Fruit fly (Drosophila melanogaster) whole organism: ENCODE data around the gene Cpr65Ea.

Source experiments
- CG8478 ChIP-seq: fragments of >200 bp; optimal IDR thresholded peaks from 2 replicates; lab custom pipeline; 2018; ENCODE audit warnings: inconsistent platforms
- Dll ChIP-seq: fragments of >200 bp; optimal IDR thresholded peaks from 2 replicates; lab custom pipeline; 2017
- EcR ChIP-seq, 2 experiments: fragments of >200 bp; optimal IDR thresholded peaks; 2 replicates each; lab custom pipeline; 2017; ENCODE audit warnings: missing biosample characterization in 2 of 2, missing genetic modification characterization in 2 of 2, missing genetic modification reagents in 2 of 2
- pan ChIP-seq: fragments of >200 bp; optimal IDR thresholded peaks from 2 replicates; lab custom pipeline; 2017
- psq ChIP-seq: fragments of >200 bp; optimal IDR thresholded peaks from 2 replicates; lab custom pipeline; 2017
- usp ChIP-seq: fragments of >200 bp; optimal IDR thresholded peaks from 2 replicates; lab custom pipeline; 2017; ENCODE audit warnings: missing biosample characterization, missing genetic modification characterization, mixed read lengths

Cpr65Ea gene

DNA sequence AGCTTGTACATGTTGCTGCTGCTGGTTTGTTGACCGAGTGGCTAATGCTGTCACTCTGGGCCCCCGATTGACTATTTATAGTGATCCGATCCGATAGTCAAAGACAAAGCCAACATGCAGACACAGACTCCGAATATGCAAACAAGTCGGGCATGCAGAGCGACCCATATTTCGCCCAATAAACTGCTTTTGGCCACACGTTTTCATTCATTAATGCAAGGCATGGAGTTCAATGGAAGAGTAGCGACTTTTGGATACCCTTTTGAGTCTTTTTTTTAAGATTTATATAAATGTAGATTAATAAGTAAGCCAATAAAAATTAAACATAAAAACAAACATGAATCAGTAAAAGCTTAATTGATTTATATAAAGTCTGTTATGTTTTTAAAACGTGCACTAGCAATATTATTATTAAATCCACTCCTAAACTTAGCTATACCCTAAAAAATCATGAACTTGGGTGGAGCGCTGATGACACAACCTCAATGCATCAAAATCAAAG, at the start of gene Cpr65Ea:
Gene Cpr65Ea (minus strand): TSS at position 51 of the 502 bp plus-strand sequence.
- no peak for TF ChIP-seq psq (lab: Kevin White, UChicago)
- TF ChIP-seq CG8478 (lab: Kevin White, UChicago) = no peak
- TF ChIP-seq Dll = no peak
- no peak for TF ChIP-seq usp (GFP tag; lab: Kevin White, UChicago)
- no peak for TF ChIP-seq EcR (GFP tag; optimal IDR thresholded peaks at IDR 0.05; lab: Kevin White, UChicago)
- TF ChIP-seq pan = no peak

DNA sequence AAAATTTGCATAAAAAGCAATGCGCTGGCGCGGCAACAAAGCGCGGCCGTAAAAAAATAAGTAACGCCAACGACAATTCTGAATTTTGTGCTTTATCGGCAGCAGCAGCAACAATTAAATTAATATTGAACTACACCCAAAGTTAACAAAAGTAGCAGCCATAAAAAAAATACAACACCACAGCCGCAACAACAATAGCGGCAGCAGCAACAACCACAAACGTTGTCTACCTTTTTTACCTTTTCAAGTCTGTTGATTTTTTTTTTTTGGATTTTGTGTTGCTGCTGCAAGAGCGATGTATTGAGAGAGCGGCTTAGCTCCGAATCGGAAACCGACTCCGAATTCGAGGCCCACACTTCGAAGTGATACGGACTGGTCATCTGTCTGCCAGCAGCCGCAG, 48.4 kb upstream of the Cpr65Ea start:
- TF ChIP-seq Dll = no peak
- TF ChIP-seq pan = no peak
- TF ChIP-seq CG8478 (lab: Kevin White, UChicago) = no peak
- no peak for TF ChIP-seq usp (GFP tag; lab: Kevin White, UChicago)
- no peak for TF ChIP-seq psq (lab: Kevin White, UChicago)
- TF ChIP-seq EcR (GFP tag; optimal IDR thresholded peaks at IDR 0.05; lab: Kevin White, UChicago) = no peak

DNA sequence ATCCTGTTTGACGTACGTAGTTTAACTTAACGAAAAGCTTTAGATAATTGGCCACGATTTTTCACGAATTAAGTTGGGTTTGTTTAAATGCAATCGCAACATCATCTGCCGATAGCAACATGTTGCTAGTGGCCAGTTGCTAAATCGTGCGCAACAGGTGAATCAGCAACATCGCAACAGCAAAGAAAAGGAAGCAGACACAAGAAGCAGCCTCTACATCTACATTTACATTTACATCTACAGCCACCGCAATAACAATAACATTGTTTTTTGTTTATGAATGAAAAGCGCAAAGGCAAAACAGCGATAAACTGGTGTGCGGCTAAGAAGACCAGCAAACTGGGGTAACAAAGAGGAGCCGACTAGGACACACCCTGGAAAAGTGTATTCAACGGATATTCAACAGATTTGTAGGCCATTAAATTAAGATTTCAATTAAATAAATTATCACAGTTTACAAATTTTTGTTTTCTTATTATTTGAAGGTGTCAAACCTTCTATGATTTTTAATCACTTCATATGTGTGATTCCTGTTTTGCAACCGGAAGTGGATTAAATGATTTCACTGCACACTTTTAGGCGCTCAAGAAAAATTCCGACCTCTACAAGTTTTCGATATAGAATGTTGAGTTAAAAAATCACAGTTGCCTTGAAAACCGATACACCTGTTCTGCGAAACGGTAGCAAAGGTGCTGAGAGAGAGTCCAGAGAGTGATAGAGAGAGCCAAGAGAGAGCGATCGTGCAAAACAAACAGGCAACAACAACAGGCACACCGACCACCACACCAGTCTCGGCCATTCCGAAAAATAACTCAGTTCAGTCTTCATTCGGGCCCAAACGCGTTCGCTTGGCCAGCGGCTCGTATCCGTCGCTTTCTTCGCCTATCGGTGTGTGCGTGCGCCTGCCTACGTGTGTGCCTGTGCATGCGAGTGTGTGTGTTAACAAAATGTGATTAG, 47.6 kb upstream of the Cpr65Ea start, which contains the start of gene melt:
Gene melt (plus strand): TSS at position 818 of the 957 bp plus-strand sequence.
- peak; percentile 87 for TF ChIP-seq Dll
- no peak for TF ChIP-seq psq (lab: Kevin White, UChicago)
- TF ChIP-seq pan = peak; percentile 97
- no peak for TF ChIP-seq CG8478 (lab: Kevin White, UChicago)
- no peak for TF ChIP-seq EcR (GFP tag; optimal IDR thresholded peaks at IDR 0.05; lab: Kevin White, UChicago)
- TF ChIP-seq usp (GFP tag; lab: Kevin White, UChicago) = no peak

DNA sequence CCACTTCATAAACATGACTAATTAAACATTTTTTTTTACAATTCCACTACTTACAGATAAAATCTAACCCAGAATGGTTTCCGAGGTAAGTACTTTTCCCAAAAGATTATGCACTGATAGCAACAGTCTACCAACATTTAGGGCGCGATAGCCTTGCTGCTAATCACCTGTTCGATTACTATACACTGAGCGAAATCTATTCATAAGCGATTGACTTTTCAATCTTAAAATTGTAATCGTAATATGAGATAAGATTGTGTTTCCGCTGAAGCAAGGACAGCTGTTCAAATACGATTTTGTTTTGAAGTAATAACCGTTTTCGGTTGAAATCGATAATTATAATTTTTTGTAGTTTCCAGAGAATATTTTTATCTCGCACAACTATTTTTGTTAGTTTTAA, 46.2 kb upstream of the Cpr65Ea start:
- TF ChIP-seq usp (GFP tag; lab: Kevin White, UChicago) = no peak
- TF ChIP-seq EcR (GFP tag; optimal IDR thresholded peaks at IDR 0.05; lab: Kevin White, UChicago) = no peak
- TF ChIP-seq Dll = no peak
- TF ChIP-seq psq (lab: Kevin White, UChicago) = no peak
- no peak for TF ChIP-seq CG8478 (lab: Kevin White, UChicago)
- no peak for TF ChIP-seq pan

DNA sequence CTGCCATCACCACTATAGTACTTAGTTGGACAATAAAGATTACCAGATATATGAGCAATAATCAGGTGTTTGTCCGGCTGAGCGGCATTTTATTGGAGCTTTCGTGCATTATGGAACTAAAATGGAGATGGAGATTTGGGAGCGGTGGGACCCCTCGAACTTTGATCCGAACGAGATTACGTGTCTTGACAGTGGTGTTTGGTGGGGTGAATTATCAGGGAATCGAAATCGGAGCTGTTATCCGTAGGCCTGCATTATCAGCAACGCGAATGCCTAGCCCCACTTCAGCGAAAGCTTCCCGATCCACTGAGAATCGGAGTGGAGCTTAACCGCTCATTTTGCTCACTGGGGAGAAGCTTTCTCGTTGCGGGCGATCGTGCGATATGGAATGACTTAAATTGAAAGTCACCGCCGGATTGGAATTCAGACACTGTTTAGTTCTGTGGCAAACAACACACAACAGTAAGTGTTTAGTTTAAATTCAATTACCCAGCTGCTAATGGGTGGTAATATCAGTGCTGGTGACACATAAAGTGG, 45.1 kb upstream of the Cpr65Ea start, which contains the start of gene Acbp2:
Gene Acbp2 (plus strand): TSS at position 417 of the 537 bp plus-strand sequence.
- TF ChIP-seq EcR (GFP tag; optimal IDR thresholded peaks at IDR 0.05; lab: Kevin White, UChicago) (no peak), Dll (no peak), psq (lab: Kevin White, UChicago) (no peak), usp (GFP tag; lab: Kevin White, UChicago) (no peak)

DNA sequence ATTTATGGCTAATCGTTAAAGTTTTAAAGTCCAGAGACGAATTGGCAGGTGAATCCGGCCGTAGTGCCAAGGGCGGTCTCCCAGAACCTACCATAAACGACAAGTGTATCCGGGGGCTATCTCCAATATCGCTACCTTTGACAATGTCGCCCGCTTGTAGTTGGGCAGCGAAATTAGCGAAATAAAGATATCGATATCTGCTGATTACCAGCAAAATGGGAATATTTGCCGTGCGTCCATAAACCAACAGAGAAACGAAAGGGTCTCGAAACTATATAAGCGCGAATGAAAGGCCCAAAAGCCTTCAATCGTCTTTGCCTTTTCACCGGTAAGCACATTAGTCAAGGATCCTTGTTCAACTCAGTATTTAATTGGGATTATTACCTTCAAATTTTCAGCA, 44.2 kb upstream of the Cpr65Ea start, which contains the start of gene Acbp3:
Gene Acbp3 (plus strand): TSS at position 301 of the 400 bp plus-strand sequence.
- TF ChIP-seq pan (no peak), usp (GFP tag; lab: Kevin White, UChicago) (no peak), psq (lab: Kevin White, UChicago) (no peak), EcR (GFP tag; optimal IDR thresholded peaks at IDR 0.05; lab: Kevin White, UChicago) (no peak), Dll (no peak), CG8478 (lab: Kevin White, UChicago) (no peak)

DNA sequence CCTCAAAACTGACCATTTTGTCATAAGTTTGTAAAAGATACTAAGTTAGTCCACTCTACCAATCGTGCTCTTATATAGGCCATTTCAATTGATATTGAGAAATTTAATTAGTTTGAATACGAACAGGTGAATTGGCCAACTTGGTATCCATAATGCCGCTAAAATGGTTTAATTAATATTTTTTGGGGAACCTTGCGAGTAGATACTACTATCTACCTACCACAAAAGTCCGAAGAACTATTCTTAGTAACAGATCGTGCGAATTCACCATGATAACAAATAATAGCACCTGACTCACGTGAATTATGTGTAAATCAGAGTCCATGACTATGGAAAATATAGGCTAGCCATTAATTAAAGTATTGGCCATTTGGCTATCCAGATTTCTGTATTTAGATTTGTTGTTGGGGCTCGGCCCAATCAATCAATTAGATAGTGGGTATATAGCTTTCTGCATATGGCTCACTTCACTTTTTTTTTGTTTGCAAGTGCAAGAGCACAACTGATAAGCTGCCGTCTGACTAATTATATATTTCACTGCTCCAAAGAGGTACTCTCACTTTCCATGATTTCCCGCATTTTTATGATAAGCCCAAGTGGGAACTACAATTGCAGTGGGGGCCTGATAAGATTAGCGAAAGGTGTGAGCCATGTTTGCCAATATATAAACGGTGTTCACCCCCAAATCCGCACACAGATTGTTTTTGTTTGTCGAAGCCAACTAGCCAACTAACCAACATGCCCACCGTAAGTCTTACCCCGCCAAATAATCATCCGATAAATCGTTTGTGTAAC, 42.0 kb upstream of the Cpr65Ea start, which contains the start of the genes Acbp4 and Acbp6:
Gene Acbp4 (minus strand): TSS at position 51 of the 795 bp plus-strand sequence.
Gene Acbp6 (plus strand): TSS at position 690 of the 795 bp plus-strand sequence.
- TF ChIP-seq usp (GFP tag; lab: Kevin White, UChicago) (no peak), EcR (GFP tag; optimal IDR thresholded peaks at IDR 0.05; lab: Kevin White, UChicago) (no peak), Dll (no peak), CG8478 (lab: Kevin White, UChicago) (no peak), psq (lab: Kevin White, UChicago) (no peak), pan (no peak)

DNA sequence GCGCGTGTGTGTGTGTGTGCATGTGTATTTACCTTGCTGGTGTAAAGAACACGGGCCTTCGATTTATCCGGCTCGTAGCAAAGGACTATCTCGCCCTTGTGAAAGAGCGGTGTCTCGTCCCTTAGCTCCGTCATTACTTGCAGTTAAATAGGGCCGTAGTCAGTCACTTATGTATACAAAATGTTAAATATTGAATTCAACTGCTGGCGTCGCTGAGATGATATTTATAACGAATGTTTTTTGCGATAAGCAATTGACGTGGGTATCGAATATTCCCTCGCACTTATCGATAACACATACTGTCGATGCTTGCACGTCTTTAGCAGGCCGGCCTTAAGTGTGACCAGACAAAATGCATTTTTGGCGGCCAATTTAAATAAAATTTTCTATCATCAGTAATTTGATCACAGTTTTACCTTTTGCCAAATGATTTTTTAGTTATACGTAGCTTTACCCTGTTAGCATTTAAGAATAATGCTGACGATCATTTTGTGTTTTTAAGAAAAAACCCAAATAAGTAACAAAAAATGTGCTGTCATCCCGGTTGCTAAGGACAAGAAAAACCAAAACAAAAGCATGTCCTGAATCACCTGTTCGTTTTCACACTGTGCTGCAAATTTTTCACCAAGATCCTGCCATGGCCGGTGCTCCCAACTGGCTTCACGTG, 39.0 kb upstream of the Cpr65Ea start, which contains the start of the genes msl-3 and BBS1:
Gene msl-3 (minus strand): TSS at position 245 of the 667 bp plus-strand sequence.
Gene BBS1 (plus strand): TSS at position 617 of the 667 bp plus-strand sequence.
- TF ChIP-seq pan (no peak), psq (lab: Kevin White, UChicago) (no peak), usp (GFP tag; lab: Kevin White, UChicago) (no peak), EcR (GFP tag; optimal IDR thresholded peaks at IDR 0.05; lab: Kevin White, UChicago) (no peak), Dll (no peak)

DNA sequence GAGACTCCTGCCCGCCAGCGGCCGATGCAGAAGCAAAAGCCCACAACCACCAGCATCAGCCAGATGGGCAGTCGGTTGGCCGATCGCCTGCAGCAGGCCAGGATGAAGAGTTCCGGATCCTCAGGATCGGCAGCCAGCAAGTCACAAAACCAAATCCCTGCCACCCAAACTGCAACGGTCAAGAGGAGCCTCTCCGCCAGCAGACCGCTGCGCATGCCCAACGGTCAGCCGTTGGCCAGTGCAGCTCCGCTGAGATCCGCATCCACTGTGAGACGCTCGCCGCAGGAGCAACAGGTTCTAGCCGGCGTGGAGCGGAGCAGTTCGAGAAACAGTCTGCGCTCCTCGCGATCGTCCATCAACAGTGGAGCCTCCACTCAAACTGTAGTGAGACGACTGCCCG, 35.7 kb upstream of the Cpr65Ea start:
- TF ChIP-seq Dll = no peak
- TF ChIP-seq pan = no peak
- TF ChIP-seq psq (lab: Kevin White, UChicago) = no peak
- TF ChIP-seq CG8478 (lab: Kevin White, UChicago) = no peak
- TF ChIP-seq EcR (GFP tag; optimal IDR thresholded peaks at IDR 0.05; lab: Kevin White, UChicago) = no peak
- TF ChIP-seq usp (GFP tag; lab: Kevin White, UChicago) = no peak

DNA sequence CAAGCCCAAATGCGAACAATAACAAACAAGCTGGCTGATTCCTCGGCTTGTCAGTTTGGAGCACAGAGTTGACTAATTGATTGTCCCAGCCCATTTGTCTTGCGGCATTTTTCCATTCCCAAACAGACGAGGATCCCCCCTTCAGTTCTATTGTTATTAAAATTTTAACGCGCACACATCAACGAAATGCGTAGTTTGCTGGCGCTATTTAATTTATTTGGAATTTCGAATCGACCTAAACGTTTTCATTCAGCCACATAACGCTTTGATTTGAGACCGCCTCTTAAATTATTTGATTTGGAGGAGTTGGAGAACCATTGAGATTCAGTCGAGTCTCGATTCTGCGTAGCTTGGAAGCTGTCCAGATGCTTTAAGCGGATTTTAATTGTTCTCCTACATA, 29.5 kb upstream of the Cpr65Ea start:
- no peak for TF ChIP-seq usp (GFP tag; lab: Kevin White, UChicago)
- TF ChIP-seq psq (lab: Kevin White, UChicago) = no peak
- no peak for TF ChIP-seq EcR (GFP tag; optimal IDR thresholded peaks at IDR 0.05; lab: Kevin White, UChicago)
- no peak for TF ChIP-seq pan
- TF ChIP-seq CG8478 (lab: Kevin White, UChicago) = no peak
- TF ChIP-seq Dll = no peak
